Worm (Caenorhabditis elegans): ENCODE results near the gene mog-2.

- TF ChIP-seq aly-2 (tag; optimal IDR thresholded peaks at IDR 0.05) = no peak
- no peak for TF ChIP-seq nhr-11 (tag; optimal IDR thresholded peaks at IDR 0.05)
- TF ChIP-seq jun-1 (tag; optimal IDR thresholded peaks at IDR 0.05) = no peak
- TF ChIP-seq pqm-1 (tag; optimal IDR thresholded peaks at IDR 0.05) = no peak
- TF ChIP-seq nhr-90 (tag; optimal IDR thresholded peaks at IDR 0.05; ENCODE audit: poor library complexity) = no peak
- no peak for TF ChIP-seq unc-86 (tag; optimal IDR thresholded peaks at IDR 0.05)
- no peak for TF ChIP-seq lin-35 (GFP tag; optimal IDR thresholded peaks at IDR 0.05)
Measured at ce11 chrII:4369715-4370114, 45.6 kb downstream of the mog-2 start.
